Worm (Caenorhabditis elegans): ENCODE measurements around the gene H40L08.2.

- TF ChIP-seq madf-8 (GFP tag; conservative IDR thresholded peaks at IDR 0.05), result no peak
- TF ChIP-seq ama-1 (optimal IDR thresholded peaks at IDR 0.05), result no peak
- no peak for TF ChIP-seq ama-1 (GFP tag; optimal IDR thresholded peaks at IDR 0.05)
- no peak for TF ChIP-seq nhr-90 (tag; optimal IDR thresholded peaks at IDR 0.05)
- no peak for TF ChIP-seq lin-35 (GFP tag; optimal IDR thresholded peaks at IDR 0.05)
- no peak for TF ChIP-seq unc-130 (GFP tag; optimal IDR thresholded peaks at IDR 0.05)
- TF ChIP-seq ets-4 (GFP tag; optimal IDR thresholded peaks at IDR 0.05), result no peak
- TF ChIP-seq snpc-1.3 (tag; optimal IDR thresholded peaks at IDR 0.05; ENCODE audit: insufficient read depth), result no peak
- TF ChIP-seq unc-62 (GFP tag; optimal IDR thresholded peaks at IDR 0.05), result no peak
- TF ChIP-seq C06A6.2 (GFP tag; conservative IDR thresholded peaks at IDR 0.05), result no peak
- no peak for TF ChIP-seq F57C9.4 (tag; optimal IDR thresholded peaks at IDR 0.05)
- no peak for TF ChIP-seq ztf-3 (GFP tag; optimal IDR thresholded peaks at IDR 0.05)
- no peak for TF ChIP-seq nfya-1 (tag; optimal IDR thresholded peaks at IDR 0.05; ENCODE audit: borderline replicate concordance, insufficient read depth)
- no peak for TF ChIP-seq madf-6 (GFP tag; IDR thresholded peaks at IDR 0.05)
Observed at ce11 chrX:15036287-15036686, 41.3 kb downstream of the H40L08.2 start.
